Worm (Caenorhabditis elegans): ENCODE measurements around the gene ipla-7.

- no peak for TF ChIP-seq pat-9 (tag; optimal IDR thresholded peaks at IDR 0.05)
- no peak for TF ChIP-seq ceh-18 (tag; optimal IDR thresholded peaks at IDR 0.05)
- no peak for TF ChIP-seq nhr-11 (tag; optimal IDR thresholded peaks at IDR 0.05)
- no peak for TF ChIP-seq lin-11 (tag; optimal IDR thresholded peaks at IDR 0.05)
- no peak for TF ChIP-seq ref-2 (tag; optimal IDR thresholded peaks at IDR 0.05)
- no peak for TF ChIP-seq F13H6.1 (tag; optimal IDR thresholded peaks at IDR 0.05)
- no peak for TF ChIP-seq pros-1 (tag; optimal IDR thresholded peaks at IDR 0.05)
- no peak for TF ChIP-seq eyg-1 (tag; optimal IDR thresholded peaks at IDR 0.05)
- no peak for TF ChIP-seq pqm-1 (tag; optimal IDR thresholded peaks at IDR 0.05)
- no peak for TF ChIP-seq ttx-3 (tag; optimal IDR thresholded peaks at IDR 0.05)
- TF ChIP-seq ama-1 (optimal IDR thresholded peaks at IDR 0.05): no peak
Observed at ce11 chrIV:10080816-10081215, 18.2 kb upstream of the ipla-7 start, which contains the start of gene W01B6.6.

Measured in whole organism, late embryonic.